Fruit fly (Drosophila melanogaster) whole organism, larva: ENCODE data around the gene Tailor.
A peak's percentile ranks its signal among the peaks of the same experiment; 100 is the strongest.

Experiments used
- noc ChIP-seq: fragments of 200-800 bp; sonication (Bioruptor generic); optimal IDR thresholded peaks from 3 replicates; lab custom pipeline; 2019; ENCODE audit warnings: missing biosample characterization, mild to moderate bottlenecking, missing genetic modification characterization, moderate library complexity

Gene Tailor

DNA sequence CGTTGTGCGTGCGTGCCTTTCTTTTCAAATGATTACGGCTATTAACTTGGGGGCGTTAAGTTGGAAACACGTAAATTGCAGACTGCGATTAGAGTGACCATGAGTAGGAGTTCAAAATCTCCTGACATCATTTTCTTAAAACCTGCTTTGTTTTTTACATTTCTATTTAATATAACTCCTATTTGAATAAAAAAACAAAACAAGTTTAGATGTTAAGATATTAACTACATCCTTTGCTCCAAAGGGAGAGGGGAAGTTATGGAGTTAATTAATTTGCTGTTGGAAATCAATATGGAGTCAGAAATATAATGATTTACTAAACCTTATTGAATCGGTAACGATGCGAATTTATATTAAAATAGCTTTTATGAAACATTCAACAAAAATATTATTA lies at the start of gene Tailor:
Tailor (minus strand) TSS at position 101 of the 394 bp plus-strand sequence.
- no peak for TF ChIP-seq noc (tag; lab: Kevin White, UChicago)

DNA sequence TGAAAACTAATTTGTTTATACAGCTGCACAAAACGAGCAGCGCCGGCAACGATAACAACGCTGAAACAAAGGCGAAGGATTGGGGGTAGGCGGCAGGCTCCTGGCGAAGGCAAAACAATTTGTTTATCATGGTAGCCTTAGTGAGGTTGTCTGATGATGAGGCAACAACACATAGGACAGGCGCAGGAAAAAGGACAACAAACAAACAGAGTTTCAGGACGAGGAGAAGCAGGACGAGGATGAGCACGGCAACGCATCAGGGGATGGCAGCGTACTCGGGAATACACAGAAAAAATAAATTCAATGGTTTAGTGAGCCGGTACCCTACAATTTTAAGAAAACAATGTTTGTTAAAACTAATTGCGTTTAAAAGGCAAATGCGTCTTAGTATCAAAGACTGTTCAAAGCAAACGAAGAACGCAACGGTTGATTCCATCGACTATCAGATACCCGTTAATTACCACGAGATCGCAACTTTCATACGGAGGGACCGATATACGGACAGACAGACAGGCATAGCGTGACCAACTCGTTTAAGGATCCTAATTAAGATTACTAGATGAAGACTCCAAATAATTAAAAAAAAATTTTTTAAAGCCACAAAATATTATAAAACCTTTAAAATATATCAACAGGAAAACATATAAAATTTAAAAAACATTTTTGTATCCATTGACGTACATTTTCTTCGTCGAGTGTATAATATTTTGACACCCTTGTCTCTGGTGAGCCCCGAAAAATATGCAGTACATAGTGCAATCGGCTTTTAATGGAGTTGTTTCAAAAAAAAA lies 49.0 kb upstream of the Tailor start:
- TF ChIP-seq noc (tag; lab: Kevin White, UChicago), result no peak

DNA sequence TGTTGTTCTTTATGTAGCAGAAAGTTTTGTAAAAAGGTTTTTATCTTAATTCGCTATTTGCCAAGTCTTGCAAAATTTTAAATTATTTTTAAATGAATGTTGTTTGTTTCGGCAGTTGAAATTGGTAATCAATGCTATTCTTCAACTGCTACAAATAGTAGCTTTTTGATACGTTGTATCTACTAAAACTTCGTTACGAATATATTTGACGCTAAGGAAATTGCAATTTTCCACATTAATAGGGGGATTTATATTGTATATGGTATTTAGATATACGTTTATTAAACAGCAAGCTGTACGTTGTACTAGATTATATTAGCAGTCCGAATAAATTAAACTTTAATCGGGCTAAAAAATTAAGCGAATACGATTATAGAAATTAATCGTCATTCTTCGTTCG lies 45.4 kb upstream of the Tailor start, which contains the start of gene CG31493:
CG31493 (plus strand) TSS at position 301 of the 400 bp plus-strand sequence.
- TF ChIP-seq noc (tag; lab: Kevin White, UChicago), result no peak

DNA sequence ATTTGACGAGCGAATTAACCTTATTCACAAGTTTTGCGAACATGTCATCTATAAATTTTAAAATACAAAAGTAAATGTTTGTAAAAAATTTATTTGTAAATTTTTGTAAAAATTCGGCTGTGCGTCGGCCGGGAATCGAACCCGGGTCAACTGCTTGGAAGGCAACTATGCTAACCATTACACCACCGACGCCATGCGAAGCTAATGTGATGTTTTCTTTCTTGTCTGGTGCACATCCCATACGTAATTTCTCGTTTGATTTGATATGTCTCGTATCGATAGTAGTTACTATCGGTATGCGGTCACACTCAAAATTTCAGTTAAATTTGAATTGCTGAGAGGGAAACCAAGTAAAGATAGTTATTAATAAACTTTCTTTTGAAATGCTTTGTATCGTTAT lies 44.9 kb upstream of the Tailor start:
- TF ChIP-seq noc (tag; lab: Kevin White, UChicago), result no peak

DNA sequence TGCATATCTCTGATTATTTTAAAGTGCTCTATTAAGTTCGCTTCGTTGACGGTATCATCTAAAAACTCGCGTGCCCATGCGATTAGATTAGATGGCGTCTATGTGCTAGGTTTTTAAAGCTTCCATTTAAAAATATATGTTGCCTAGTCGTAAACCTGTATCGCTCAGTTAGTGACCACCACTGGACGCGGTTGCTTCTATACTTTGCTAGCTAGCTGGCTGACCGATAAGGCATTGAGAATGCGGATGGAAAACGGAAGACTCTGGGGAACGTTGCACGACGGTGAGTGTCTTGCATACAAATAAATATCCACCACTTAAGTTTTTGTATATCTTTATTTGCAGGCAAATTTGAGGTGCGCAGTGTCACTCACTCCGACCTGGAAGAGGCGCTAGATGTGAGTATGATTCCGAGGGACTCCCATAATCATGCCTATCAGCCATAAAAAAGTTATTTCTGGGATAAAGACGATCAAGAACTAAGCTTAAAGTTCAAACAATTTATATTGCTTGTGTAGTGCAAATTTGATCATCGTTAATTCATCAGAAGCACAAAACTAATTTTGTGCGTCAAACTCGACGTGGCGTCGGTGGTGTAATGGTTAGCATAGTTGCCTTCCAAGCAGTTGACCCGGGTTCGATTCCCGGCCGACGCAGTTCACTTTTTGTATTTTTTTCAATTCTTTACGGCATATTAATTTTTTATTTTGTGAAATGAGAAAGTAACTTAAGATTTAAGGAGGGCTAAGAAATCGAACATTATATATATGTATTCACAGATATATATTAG lies 43.6 kb upstream of the Tailor start, which contains the start of gene CG31248:
CG31248 (plus strand) TSS at position 41 of the 790 bp plus-strand sequence.
- peak; percentile 80 for TF ChIP-seq noc (tag; lab: Kevin White, UChicago)

DNA sequence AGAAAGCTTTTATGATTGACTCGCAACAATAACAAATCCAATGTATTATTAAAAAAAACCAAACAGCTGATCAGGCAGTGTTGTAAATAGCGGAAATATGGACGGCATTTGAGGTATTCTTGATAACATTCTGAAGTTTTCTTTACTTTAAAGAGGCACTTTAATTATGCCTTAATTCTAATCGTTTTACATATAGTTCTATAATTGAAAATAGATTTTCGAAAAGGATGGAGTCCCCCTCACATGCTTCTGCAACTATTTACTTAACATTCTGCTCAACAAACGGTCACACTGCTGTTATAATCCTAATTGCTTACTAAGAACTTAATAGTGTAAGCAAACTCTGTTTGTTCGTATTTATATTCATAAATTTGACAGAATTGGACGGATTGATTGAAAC lies 42.1 kb upstream of the Tailor start, which contains the start of gene CG10068:
CG10068 (minus strand) TSS at position 62 of the 400 bp plus-strand sequence.
- peak; percentile 84 for TF ChIP-seq noc (tag; lab: Kevin White, UChicago)

DNA sequence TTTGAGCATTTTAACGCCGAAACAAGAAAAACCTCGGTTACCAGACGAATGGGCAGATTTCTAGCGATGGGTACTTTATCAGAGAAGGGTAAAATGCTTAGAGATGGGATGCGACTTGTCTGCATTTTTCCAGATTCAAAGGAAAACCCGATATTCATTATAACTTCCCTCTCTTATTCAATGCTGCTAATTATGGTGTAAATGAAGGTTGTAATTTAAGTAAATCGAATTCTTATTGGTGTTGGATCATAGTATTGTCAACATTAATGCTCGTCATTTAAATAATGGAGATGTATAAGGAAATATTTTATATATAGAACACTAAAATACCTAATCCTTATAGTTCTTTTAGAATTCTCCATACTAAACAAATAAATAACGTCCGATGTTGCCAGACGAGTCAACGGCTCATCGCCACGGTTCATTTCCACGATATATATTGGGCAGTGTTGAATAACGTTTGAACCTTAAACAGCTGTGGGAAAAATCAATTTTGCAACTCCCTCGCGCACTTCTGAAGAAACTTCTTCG lies 38.3 kb upstream of the Tailor start, which contains the start of the genes Alh and CG10098:
Alh (minus strand) TSS at position 77 of the 531 bp plus-strand sequence.
CG10098 (plus strand) TSS at position 440 of the 531 bp plus-strand sequence.
- TF ChIP-seq noc (tag; lab: Kevin White, UChicago), result peak; percentile 75

DNA sequence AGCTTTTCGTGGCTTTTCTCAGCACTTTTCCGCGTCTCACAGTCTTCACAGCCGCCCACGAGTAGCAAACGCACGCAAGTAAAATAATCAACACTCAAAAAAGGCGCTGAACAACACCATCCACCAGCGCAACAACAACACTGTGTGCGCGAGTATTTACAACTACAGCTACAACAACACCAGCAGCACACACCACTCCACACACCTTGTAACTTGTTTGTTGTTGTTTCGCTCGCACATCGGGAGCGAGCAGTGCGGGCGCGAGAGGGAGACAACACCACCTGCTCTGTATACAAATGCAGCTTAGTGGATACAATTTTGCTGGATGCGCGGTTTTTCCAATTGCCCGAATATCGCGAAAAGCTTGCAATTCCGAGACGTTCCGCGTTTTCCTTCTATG lies 37.8 kb upstream of the Tailor start:
- TF ChIP-seq noc (tag; lab: Kevin White, UChicago), result no peak

DNA sequence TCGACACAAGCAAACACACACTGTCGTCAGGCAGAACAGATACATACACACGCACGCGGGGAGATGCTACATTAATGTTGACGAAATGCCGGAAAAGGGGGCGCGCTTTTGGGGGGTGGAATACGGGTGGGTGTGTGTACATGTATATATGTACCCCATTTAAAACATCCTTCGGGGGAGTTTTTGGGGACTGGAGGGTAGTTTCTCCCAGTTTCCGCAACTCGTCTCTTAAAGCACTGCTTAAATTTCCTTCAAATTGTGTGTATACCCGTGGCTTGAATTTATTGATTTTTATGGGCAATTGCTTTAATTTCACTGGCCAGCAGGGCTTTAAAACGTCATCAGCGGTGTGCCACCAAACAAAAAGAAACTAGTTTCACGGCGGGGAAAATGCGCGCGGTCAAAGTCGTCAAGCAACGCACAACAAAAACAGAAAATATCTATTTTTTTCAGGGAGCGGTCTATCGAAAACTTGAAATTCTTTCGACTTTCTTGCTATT lies 37.2 kb upstream of the Tailor start:
- TF ChIP-seq noc (tag; lab: Kevin White, UChicago), result no peak

DNA sequence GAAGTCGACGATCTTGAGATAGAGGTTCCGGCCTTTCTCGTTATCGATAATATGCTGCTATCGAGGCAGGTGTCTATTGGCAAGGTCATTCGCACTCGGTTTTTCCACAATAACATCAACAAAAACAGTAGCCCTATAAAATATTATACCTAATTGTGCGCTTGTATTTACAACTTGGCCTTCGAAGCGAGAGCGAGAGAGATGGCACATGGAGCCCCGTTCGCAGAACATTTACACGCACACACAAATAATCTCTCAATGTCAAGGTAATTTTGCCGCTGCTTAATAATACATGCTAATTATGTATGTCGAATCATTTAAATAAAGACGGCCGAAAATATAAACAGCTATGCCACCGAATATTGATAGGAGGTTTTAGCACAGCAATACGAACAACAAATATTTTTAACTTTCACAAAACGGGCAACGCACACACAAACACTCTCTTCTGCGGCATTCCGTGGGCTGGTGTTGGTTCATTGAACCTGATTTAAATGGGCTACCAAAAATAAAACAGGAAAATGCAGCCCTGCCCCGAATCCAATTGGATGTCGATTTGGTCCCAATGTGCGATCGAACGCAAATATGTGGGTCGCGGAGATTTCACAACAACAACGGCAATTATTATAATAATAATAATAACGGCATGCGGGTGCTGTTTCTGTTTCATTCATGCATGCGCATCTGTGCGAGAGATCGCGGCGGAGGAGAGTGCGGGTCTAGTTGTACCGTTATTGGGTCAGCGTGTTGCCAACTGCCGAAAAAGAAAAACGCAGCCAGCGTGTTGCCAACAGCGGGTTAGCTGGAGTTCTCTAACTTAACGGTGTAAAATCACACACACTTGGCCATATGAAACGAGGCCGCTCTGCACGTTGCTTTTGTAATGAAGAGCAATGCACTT lies 36.5 kb upstream of the Tailor start:
- no peak for TF ChIP-seq noc (tag; lab: Kevin White, UChicago)

DNA sequence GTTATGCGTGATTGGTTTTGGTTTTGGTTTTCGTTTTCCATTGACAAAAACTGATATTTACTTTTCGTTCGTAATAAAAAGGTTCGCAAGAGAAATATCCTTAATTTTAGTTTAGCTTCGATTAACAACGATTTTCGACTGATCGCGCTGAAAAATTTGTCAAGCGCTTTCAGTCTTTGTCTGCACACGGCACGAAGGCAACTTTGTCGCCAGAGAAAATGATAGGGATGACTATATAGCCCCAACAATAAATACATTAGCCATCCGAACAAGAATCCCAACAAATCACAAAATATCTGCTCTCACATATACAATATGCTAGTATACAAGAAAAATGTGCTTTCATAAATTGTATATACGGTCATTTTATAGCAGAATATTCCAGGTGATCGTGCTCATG lies 31.7 kb upstream of the Tailor start, which contains the start of gene Mlp84B:
Mlp84B (minus strand) TSS at position 143 of the 400 bp plus-strand sequence.
- TF ChIP-seq noc (tag; lab: Kevin White, UChicago), result no peak

DNA sequence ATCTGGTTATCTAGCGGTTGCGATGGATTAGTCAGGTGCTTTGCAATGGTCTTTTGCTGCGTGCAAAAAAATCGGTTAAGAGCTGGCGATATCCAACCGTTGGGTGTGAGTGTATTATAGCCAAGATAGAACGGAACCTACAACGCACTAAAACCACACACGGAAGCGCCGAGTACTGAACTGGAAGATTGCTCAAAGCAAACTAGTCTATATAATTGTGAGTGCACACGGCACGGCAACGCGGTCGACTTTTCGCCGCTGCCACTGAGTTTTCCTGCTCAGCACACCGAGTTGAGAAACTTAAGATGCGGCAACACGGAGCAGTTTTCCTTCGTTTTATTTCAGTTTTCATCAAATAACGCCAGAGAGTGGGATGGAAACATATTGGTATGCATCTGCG lies 30.6 kb upstream of the Tailor start:
- no peak for TF ChIP-seq noc (tag; lab: Kevin White, UChicago)

DNA sequence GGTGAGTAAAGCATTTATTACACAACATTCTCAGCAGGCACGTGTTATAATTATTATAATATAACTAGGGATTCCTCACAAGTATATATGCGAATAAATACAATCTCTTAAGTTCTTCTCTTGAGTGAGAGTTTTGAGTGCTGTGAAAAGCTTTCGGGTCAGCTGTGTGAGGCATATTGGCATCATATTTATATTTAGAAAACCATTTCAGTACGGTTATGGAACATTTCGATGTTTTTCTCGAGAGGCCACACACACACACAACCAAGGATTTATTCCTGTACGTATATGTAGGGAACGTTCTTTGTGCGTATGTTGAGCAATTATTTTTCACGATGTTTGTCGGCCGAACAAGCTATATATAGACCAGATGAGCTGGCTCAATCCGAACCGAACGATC lies 27.1 kb upstream of the Tailor start:
- no peak for TF ChIP-seq noc (tag; lab: Kevin White, UChicago)

DNA sequence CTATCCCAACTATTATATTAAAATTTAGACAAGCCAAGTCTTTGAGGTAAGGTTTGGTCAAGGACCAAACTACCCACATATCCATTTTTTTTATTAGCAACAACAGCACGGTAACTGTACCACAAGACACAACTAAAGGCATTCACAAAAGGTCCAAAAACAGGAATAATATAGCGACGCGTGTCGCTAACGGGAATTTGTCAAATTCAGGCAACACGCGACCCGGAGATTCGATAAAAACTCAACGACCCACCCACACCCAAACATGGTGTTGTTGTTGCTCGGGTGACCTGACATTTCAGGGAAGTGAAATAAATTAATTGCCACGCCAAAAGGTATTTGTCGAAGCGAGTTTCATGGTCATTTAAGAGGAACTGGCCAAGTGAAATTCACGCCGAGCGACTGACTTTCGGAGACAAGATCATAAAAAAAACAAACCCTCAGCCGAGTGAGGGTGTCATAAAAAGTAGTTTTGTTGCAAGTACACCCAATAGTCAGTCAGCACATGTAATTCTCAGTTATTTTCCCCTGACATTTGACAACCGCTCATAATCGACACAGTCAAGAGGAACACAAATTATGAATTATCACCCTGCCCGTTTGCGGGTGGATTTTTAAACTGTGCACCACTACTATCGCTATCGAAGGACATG lies 25.4 kb upstream of the Tailor start:
- TF ChIP-seq noc (tag; lab: Kevin White, UChicago), result no peak
